Fruit fly (Drosophila melanogaster) whole organism, embryonic: ENCODE measurements around the gene Cmtr1.
A peak's percentile ranks its signal among the peaks of the same experiment; 100 is the strongest.

ENCODE experiments used
- Blimp-1 ChIP-seq: fragments of 200-800 bp; sonication (Bioruptor generic); optimal IDR thresholded peaks from 3 replicates; lab custom pipeline; 2018; ENCODE audit warnings: missing biosample characterization, missing genetic modification characterization, mild to moderate bottlenecking, moderate library complexity, missing genetic modification reagents
- CG10274 ChIP-seq: fragments of 200-800 bp; sonication (Bioruptor generic); optimal IDR thresholded peaks from 3 replicates; lab custom pipeline; 2017; ENCODE audit warnings: missing biosample characterization, mild to moderate bottlenecking, missing genetic modification characterization
- CG12391 ChIP-seq: fragments of 200-800 bp; sonication (Bioruptor generic); optimal IDR thresholded peaks from 3 replicates; lab custom pipeline; 2018; ENCODE audit warnings: missing biosample characterization, mild to moderate bottlenecking, missing genetic modification characterization, moderate library complexity
- CG13123 ChIP-seq: fragments of 200-800 bp; sonication (Bioruptor generic); optimal IDR thresholded peaks from 2 replicates; lab custom pipeline; 2016; ENCODE audit warnings: missing biosample characterization, missing genetic modification characterization
- CG13775 ChIP-seq: fragments of 200-800 bp; sonication (Bioruptor generic); optimal IDR thresholded peaks from 3 replicates; lab custom pipeline; 2017; ENCODE audit warnings: missing biosample characterization, mild to moderate bottlenecking, missing genetic modification characterization
- CG15601 ChIP-seq: fragments of 200-800 bp; sonication (Bioruptor generic); optimal IDR thresholded peaks from 3 replicates; lab custom pipeline; 2019; ENCODE audit warnings: missing biosample characterization, mild to moderate bottlenecking, missing genetic modification characterization, moderate library complexity
- CG15696 ChIP-seq: fragments of 200-800 bp; sonication (Bioruptor generic); optimal IDR thresholded peaks from 2 replicates; lab custom pipeline; 2019; ENCODE audit warnings: missing biosample characterization, mild to moderate bottlenecking, missing genetic modification characterization, moderate library complexity
- CG16815 ChIP-seq: fragments of 200-800 bp; sonication (Bioruptor generic); optimal IDR thresholded peaks from 3 replicates; lab custom pipeline; 2017; ENCODE audit warnings: missing biosample characterization, mild to moderate bottlenecking, missing genetic modification characterization
- CG18476 ChIP-seq: fragments of 200-800 bp; sonication (Bioruptor generic); optimal IDR thresholded peaks from 2 replicates; lab custom pipeline; 2016; ENCODE audit warnings: missing biosample characterization, mild to moderate bottlenecking, missing genetic modification characterization
- CG2120 ChIP-seq: fragments of 200-800 bp; sonication (Bioruptor generic); optimal IDR thresholded peaks from 3 replicates; lab custom pipeline; 2016; ENCODE audit warnings: missing biosample characterization, missing genetic modification characterization
- CG2678 ChIP-seq: fragments of 200-800 bp; sonication (Bioruptor generic); optimal IDR thresholded peaks from 3 replicates; lab custom pipeline; 2019; ENCODE audit warnings: missing biosample characterization, mild to moderate bottlenecking, missing genetic modification characterization, moderate library complexity
- CG30431 ChIP-seq: fragments of 200-800 bp; sonication (Bioruptor generic); optimal IDR thresholded peaks from 2 replicates; lab custom pipeline; 2017; ENCODE audit warnings: missing biosample characterization, missing genetic modification characterization
- CG31441 ChIP-seq: fragments of 200-800 bp; sonication (Bioruptor generic); IDR thresholded peaks from 2 replicates; pipeline ENCODE4 v1.3.6; 2022; ENCODE audit warnings: missing biosample characterization, missing genetic modification characterization
- CG3281 ChIP-seq: fragments of 200-800 bp; sonication (Bioruptor generic); optimal IDR thresholded peaks from 3 replicates; lab custom pipeline; 2017; ENCODE audit warnings: missing biosample characterization, mild to moderate bottlenecking, missing genetic modification characterization
- CG4360 ChIP-seq: fragments of 200-800 bp; sonication (Bioruptor generic); IDR thresholded peaks from 2 replicates; pipeline ENCODE4 v1.3.6; 2022; ENCODE audit warnings: missing biosample characterization, missing genetic modification characterization
- CG6813 ChIP-seq: fragments of 200-800 bp; sonication (Bioruptor generic); optimal IDR thresholded peaks from 2 replicates; lab custom pipeline; 2017; ENCODE audit warnings: missing biosample characterization, missing genetic modification characterization, mild to moderate bottlenecking, moderate library complexity, missing genetic modification reagents
- CG8290 ChIP-seq, 3 experiments: fragments of 200-800 bp; sonication (Bioruptor generic); optimal IDR thresholded peaks; 2 replicates each; lab custom pipeline; 2016 to 2019; ENCODE audit warnings: missing biosample characterization in 3 of 3, missing genetic modification characterization in 3 of 3, mild to moderate bottlenecking in 2 of 3, moderate library complexity in 1 of 3
- CG8359 ChIP-seq: fragments of 200-800 bp; sonication (Bioruptor generic); optimal IDR thresholded peaks from 2 replicates; lab custom pipeline; 2017; ENCODE audit warnings: missing biosample characterization, mild to moderate bottlenecking, missing genetic modification characterization, borderline replicate concordance
- CG9727 ChIP-seq: fragments of 200-800 bp; sonication (Bioruptor generic); optimal IDR thresholded peaks from 3 replicates; lab custom pipeline; 2017; ENCODE audit warnings: missing biosample characterization, mild to moderate bottlenecking, missing genetic modification characterization
- D ChIP-seq, 2 experiments: fragments of 200-800 bp in 1 of 2; fragments of >200 bp in 1 of 2; sonication (Bioruptor generic) in 1 of 2; optimal IDR thresholded peaks; 2 replicates in 1 of 2; 3 replicates in 1 of 2; lab custom pipeline; 2017; ENCODE audit warnings: mild to moderate bottlenecking in 1 of 2, missing biosample characterization in 1 of 2, missing genetic modification characterization in 1 of 2, missing genetic modification reagents in 1 of 2
- D19B ChIP-seq: fragments of 200-800 bp; sonication (Bioruptor generic); optimal IDR thresholded peaks from 2 replicates; lab custom pipeline; 2017; ENCODE audit warnings: missing biosample characterization, mild to moderate bottlenecking, missing genetic modification characterization
- Dip3 ChIP-seq: fragments of 200-800 bp; sonication (Bioruptor generic); optimal IDR thresholded peaks from 3 replicates; lab custom pipeline; 2016; ENCODE audit warnings: missing biosample characterization, missing genetic modification characterization
- Dll ChIP-seq: fragments of 200-800 bp; sonication (Bioruptor generic); IDR thresholded peaks from 4 replicates; pipeline ENCODE4 v1.3.6; 2022; ENCODE audit warnings: missing biosample characterization, missing genetic modification characterization; ENCODE audit not compliant: partially characterized antibody
- Fer3 ChIP-seq: fragments of 200-800 bp; sonication (Bioruptor generic); optimal IDR thresholded peaks from 2 replicates; lab custom pipeline; 2018; ENCODE audit warnings: missing biosample characterization, mild to moderate bottlenecking, missing genetic modification characterization, moderate library complexity
- Gug ChIP-seq: fragments of 200-800 bp; sonication (Bioruptor generic); IDR thresholded peaks from 4 replicates; pipeline ENCODE4 v1.3.6; 2022; ENCODE audit warnings: missing biosample characterization, missing genetic modification characterization
- Hey ChIP-seq: fragments of 200-800 bp; sonication (Bioruptor generic); optimal IDR thresholded peaks from 3 replicates; lab custom pipeline; 2018; ENCODE audit warnings: missing biosample characterization, mild to moderate bottlenecking, missing genetic modification characterization
- Med ChIP-seq: fragments of 200-800 bp; sonication (Bioruptor generic); peaks from one replicate; lab custom pipeline; 2016; ENCODE audit warnings: missing biosample characterization, missing genetic modification characterization, mild to moderate bottlenecking, inconsistent platforms, moderate library complexity
- Mes4 ChIP-seq: fragments of 200-800 bp; sonication (Bioruptor generic); optimal IDR thresholded peaks from 2 replicates; lab custom pipeline; 2016; ENCODE audit warnings: missing biosample characterization, missing genetic modification characterization
- Mrtf ChIP-seq: fragments of 200-800 bp; sonication (Bioruptor generic); IDR thresholded peaks from 3 replicates; pipeline ENCODE4 v1.3.6; 2022; ENCODE audit warnings: missing biosample characterization, missing genetic modification characterization
- Nf-YC ChIP-seq: fragments of 200-800 bp; optimal IDR thresholded peaks from 3 replicates; lab custom pipeline; 2019; ENCODE audit warnings: missing biosample characterization, mild to moderate bottlenecking, missing genetic modification characterization, moderate library complexity
- PHDP ChIP-seq: fragments of 200-800 bp; sonication (Bioruptor generic); optimal IDR thresholded peaks from 3 replicates; lab custom pipeline; 2018; ENCODE audit warnings: missing biosample characterization, mild to moderate bottlenecking, missing genetic modification characterization, moderate library complexity
- Ssrp ChIP-seq: fragments of 200-800 bp; sonication (Bioruptor generic); optimal IDR thresholded peaks from 2 replicates; lab custom pipeline; 2018; ENCODE audit warnings: missing biosample characterization, mild to moderate bottlenecking, missing genetic modification characterization, moderate library complexity
- az2 ChIP-seq: fragments of 200-800 bp; sonication (Bioruptor generic); optimal IDR thresholded peaks from 3 replicates; lab custom pipeline; 2016; ENCODE audit warnings: missing biosample characterization, missing genetic modification characterization
- bab2 ChIP-seq: fragments of 200-800 bp; sonication (Bioruptor generic); optimal IDR thresholded peaks from 2 replicates; lab custom pipeline; 2016; ENCODE audit warnings: missing biosample characterization, missing genetic modification characterization
- bsh ChIP-seq, 2 experiments: fragments of 200-800 bp; sonication (Bioruptor generic); optimal IDR thresholded peaks; 2 replicates each; lab custom pipeline; 2017 to 2018; ENCODE audit warnings: mild to moderate bottlenecking in 2 of 2, missing biosample characterization in 2 of 2, missing genetic modification characterization in 2 of 2, moderate library complexity in 1 of 2
- ci ChIP-seq: fragments of 200-800 bp; sonication (Bioruptor generic); IDR thresholded peaks from 3 replicates; pipeline ENCODE4 v1.3.6; 2022; ENCODE audit warnings: missing biosample characterization, missing genetic modification characterization
- exex ChIP-seq: fragments of 200-800 bp; sonication (Bioruptor generic); optimal IDR thresholded peaks from 4 replicates; lab custom pipeline; 2018; ENCODE audit warnings: missing biosample characterization, mild to moderate bottlenecking, missing genetic modification characterization, moderate library complexity
- gem ChIP-seq: fragments of 200-800 bp; sonication (Bioruptor generic); optimal IDR thresholded peaks from 2 replicates; lab custom pipeline; 2019; ENCODE audit warnings: missing biosample characterization, mild to moderate bottlenecking, missing genetic modification characterization, moderate library complexity
- jing ChIP-seq: fragments of 200-800 bp; sonication (Bioruptor generic); optimal IDR thresholded peaks from 2 replicates; lab custom pipeline; 2018; ENCODE audit warnings: missing biosample characterization, mild to moderate bottlenecking, missing genetic modification characterization
- lab ChIP-seq: fragments of 200-800 bp; sonication (Bioruptor generic); optimal IDR thresholded peaks from 3 replicates; lab custom pipeline; 2017; ENCODE audit warnings: missing biosample characterization, missing genetic modification characterization, mild to moderate bottlenecking, moderate library complexity, missing genetic modification reagents
- lmd ChIP-seq: fragments of 200-800 bp; sonication (Bioruptor generic); IDR thresholded peaks from 2 replicates; pipeline ENCODE4 v1.3.6; 2022; ENCODE audit warnings: missing biosample characterization, missing genetic modification characterization
- pros ChIP-seq: fragments of 200-800 bp; sonication (Bioruptor generic); optimal IDR thresholded peaks from 3 replicates; lab custom pipeline; 2019; ENCODE audit warnings: missing biosample characterization, mild to moderate bottlenecking, missing genetic modification characterization, moderate library complexity
- sc ChIP-seq, 3 experiments: fragments of >200 bp in 2 of 3; fragments of 200-800 bp in 1 of 3; sonication (Bioruptor generic) in 1 of 3; optimal IDR thresholded peaks; 2 replicates in 2 of 3; 3 replicates in 1 of 3; lab custom pipeline; 2017; ENCODE audit warnings: mild to moderate bottlenecking in 1 of 3, missing biosample characterization in 1 of 3, missing genetic modification characterization in 1 of 3, missing genetic modification reagents in 1 of 3
- scrt ChIP-seq: fragments of 200-800 bp; sonication (Bioruptor generic); optimal IDR thresholded peaks from 2 replicates; lab custom pipeline; 2018; ENCODE audit warnings: missing biosample characterization, mild to moderate bottlenecking, missing genetic modification characterization, moderate library complexity
- sisA ChIP-seq: fragments of 200-800 bp; sonication (Bioruptor generic); IDR thresholded peaks from 2 replicates; pipeline ENCODE4 v1.3.6; 2022; ENCODE audit warnings: missing biosample characterization, missing genetic modification characterization
- usp ChIP-seq: fragments of >200 bp; optimal IDR thresholded peaks from 2 replicates; lab custom pipeline; 2017; ENCODE audit warnings: missing biosample characterization, missing genetic modification characterization
- yki ChIP-seq: fragments of >200 bp; optimal IDR thresholded peaks from 3 replicates; lab custom pipeline; 2018
- zen2 ChIP-seq: fragments of 200-800 bp; sonication (Bioruptor generic); IDR thresholded peaks from 3 replicates; pipeline ENCODE4 v1.3.6; 2022; ENCODE audit warnings: missing biosample characterization, missing genetic modification characterization; ENCODE audit not compliant: partially characterized antibody

The Cmtr1 gene

DNA sequence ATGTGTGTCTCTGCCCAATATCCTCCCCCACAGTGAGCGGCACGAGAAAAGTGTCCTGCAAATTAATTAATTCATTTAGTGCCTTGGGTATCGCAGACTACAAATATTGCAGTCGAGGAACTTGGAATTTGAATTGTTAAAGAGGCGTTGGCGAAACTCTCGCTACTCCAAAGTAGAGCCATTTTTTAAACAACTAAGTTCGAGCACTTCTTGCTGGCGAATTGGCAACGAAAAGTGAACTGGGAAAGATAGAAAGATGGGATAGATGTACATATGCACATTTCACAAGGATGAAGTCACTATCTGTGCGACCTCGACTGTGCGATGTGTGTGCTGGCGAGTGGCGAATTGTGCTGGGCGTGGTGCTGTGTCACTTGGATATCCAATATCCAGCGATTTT is 5.9 kb upstream of the Cmtr1 start (continued):
- TF ChIP-seq CG30431 (GFP tag; lab: Kevin White, UChicago): no peak
- peak; percentile 20 for TF ChIP-seq CG12391 (tag; lab: Kevin White, UChicago)
- peak; percentile 19 for TF ChIP-seq CG3281 (GFP tag; lab: Kevin White, UChicago)
- peak; percentile 21 for TF ChIP-seq PHDP (tag; lab: Kevin White, UChicago)
- TF ChIP-seq bab2 (GFP tag; lab: Kevin White, UChicago): no peak
- peak; percentile 28 for TF ChIP-seq Blimp-1
- TF ChIP-seq D (optimal IDR thresholded peaks at IDR 0.05; lab: Kevin White, UChicago): no peak
- TF ChIP-seq D (GFP tag; optimal IDR thresholded peaks at IDR 0.05; lab: Kevin White, UChicago): peak; percentile 34
- TF ChIP-seq gem (tag; lab: Kevin White, UChicago): peak; percentile 57
- TF ChIP-seq Mrtf: 0 out of 3 replicates have a peak, but pooled peaks have one; percentile 14
- peak; percentile 2 for TF ChIP-seq CG15601 (tag; lab: Kevin White, UChicago)
- no peak for TF ChIP-seq Nf-YC (tag; lab: Kevin White, UChicago)
- no peak for TF ChIP-seq Dll (GFP tag; lab: Robert Waterston, UW)
- no peak for TF ChIP-seq sc (optimal IDR thresholded peaks at IDR 0.05; lab: Kevin White, UChicago)
- peak; percentile 3 for TF ChIP-seq sc (GFP tag; optimal IDR thresholded peaks at IDR 0.05; lab: Kevin White, UChicago)
- peak; percentile 7 for TF ChIP-seq CG10274 (GFP tag; lab: Kevin White, UChicago)
- no peak for TF ChIP-seq CG8290 (GFP tag; optimal IDR thresholded peaks at IDR 0.05; lab: Kevin White, UChicago)
- TF ChIP-seq CG8290 (tag; optimal IDR thresholded peaks at IDR 0.05; lab: Kevin White, UChicago): peak in 1 of 2 experiments; percentile 35
- TF ChIP-seq ci (GFP tag; lab: Robert Waterston, UW): 0 out of 3 replicates have a peak, but pooled peaks have one; percentile 12
- no peak for TF ChIP-seq CG13123 (GFP tag; lab: Kevin White, UChicago)
- TF ChIP-seq CG16815 (GFP tag; lab: Kevin White, UChicago): peak; percentile 29
- no peak for TF ChIP-seq scrt (GFP tag; lab: Kevin White, UChicago)
- no peak for TF ChIP-seq yki (lab: Kevin White, UChicago)
- TF ChIP-seq zen2 (GFP tag; lab: Robert Waterston, UW): no peak
- TF ChIP-seq bsh (GFP tag; optimal IDR thresholded peaks at IDR 0.05; lab: Kevin White, UChicago): peak; percentile 3 to 53
- TF ChIP-seq jing: no peak
- 0 out of 4 replicates have a peak, but pooled peaks have one; percentile 4 for TF ChIP-seq Gug (GFP tag; lab: Robert Waterston, UW)
- no peak for TF ChIP-seq Hey
- TF ChIP-seq lmd: 0 out of 2 replicates have a peak, but pooled peaks have one; percentile 4
- TF ChIP-seq pros (GFP tag; lab: Kevin White, UChicago): no peak
- no peak for TF ChIP-seq D19B
- peak; percentile 82 for TF ChIP-seq Med (GFP tag; lab: Kevin White, UChicago)
- TF ChIP-seq CG6813 (GFP tag; lab: Kevin White, UChicago): peak; percentile 55
- peak; percentile 13 for TF ChIP-seq Mes4 (GFP tag; lab: Kevin White, UChicago)
- TF ChIP-seq sisA (GFP tag; lab: Robert Waterston, UW): peak; percentile 24; the same call in 1 of the 2 replicates
- TF ChIP-seq CG13775 (GFP tag; lab: Kevin White, UChicago): peak; percentile 9
- no peak for TF ChIP-seq exex (tag; lab: Kevin White, UChicago)
- no peak for TF ChIP-seq usp (GFP tag; lab: Kevin White, UChicago)
- TF ChIP-seq CG8359 (GFP tag; lab: Kevin White, UChicago): no peak
- peak; percentile 34; the same call in 1 of the 2 replicates for TF ChIP-seq CG31441 (GFP tag; lab: Robert Waterston, UW)
- peak; percentile 24 for TF ChIP-seq CG15696
- no peak for TF ChIP-seq Dip3 (GFP tag; lab: Kevin White, UChicago)
- peak; percentile 22 for TF ChIP-seq az2 (GFP tag; lab: Kevin White, UChicago)
- TF ChIP-seq CG4360 (GFP tag; lab: Robert Waterston, UW): 0 out of 2 replicates have a peak, but pooled peaks have one; percentile 13
- TF ChIP-seq Ssrp (tag; lab: Kevin White, UChicago): peak; percentile 41
- peak; percentile 36 for TF ChIP-seq lab
- TF ChIP-seq CG18476 (GFP tag; lab: Kevin White, UChicago): no peak
- no peak for TF ChIP-seq Fer3 (tag; lab: Kevin White, UChicago)
- peak; percentile 64 for TF ChIP-seq CG9727 (GFP tag; lab: Kevin White, UChicago)
- peak; percentile 26 for TF ChIP-seq CG2120
- peak; percentile 54 for TF ChIP-seq CG2678 (tag; lab: Kevin White, UChicago)
